Fruit fly (Drosophila melanogaster): Measurements from ENCODE around the gene Rpn13R.

The Rpn13R gene

DNA sequence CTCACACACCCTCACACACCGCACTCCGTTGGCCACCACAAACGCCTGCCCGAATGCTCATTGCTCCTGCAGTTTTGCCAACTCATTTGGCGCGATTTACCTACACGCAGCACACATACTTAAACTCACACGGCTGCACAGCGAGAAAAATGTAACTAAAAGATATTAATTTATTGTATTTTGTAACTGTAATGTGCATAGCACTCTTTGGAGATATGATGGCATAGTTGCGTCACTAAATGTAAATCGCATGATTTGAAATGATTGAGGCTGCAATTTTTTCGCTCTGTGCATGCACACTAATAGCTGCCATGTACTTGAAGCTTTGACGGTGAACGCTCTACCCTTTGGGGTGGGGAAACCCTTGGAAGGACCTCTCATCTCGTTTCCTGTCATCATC lies 12.1 kb downstream of the Rpn13R start (continued):
- no peak for TF ChIP-seq peb (GFP tag; IDR thresholded peaks at IDR 0.05)
- no peak for TF ChIP-seq Hr78 (GFP tag; optimal IDR thresholded peaks at IDR 0.05)
- peak; percentile 55 for TF ChIP-seq dmrt99B (tag; optimal IDR thresholded peaks at IDR 0.05)
- TF ChIP-seq CG16863 (GFP tag; optimal IDR thresholded peaks at IDR 0.05): no peak
- TF ChIP-seq maf-S (GFP tag; optimal IDR thresholded peaks at IDR 0.05): no peak
- no peak for TF ChIP-seq repo (GFP tag; optimal IDR thresholded peaks at IDR 0.05)
- no peak for TF ChIP-seq HmgZ (tag; optimal IDR thresholded peaks at IDR 0.05)
- peak; percentile 34 for TF ChIP-seq Fer1 (GFP tag; optimal IDR thresholded peaks at IDR 0.05)
- TF ChIP-seq CG11695 (GFP tag; IDR thresholded peaks at IDR 0.05): 0 out of 3 replicates have a peak, but pooled peaks have one; percentile 12
- TF ChIP-seq CG9817 (tag; optimal IDR thresholded peaks at IDR 0.05): no peak
- no peak for TF ChIP-seq CG17186 (GFP tag; optimal IDR thresholded peaks at IDR 0.05)
- TF ChIP-seq CG14710 (tag; optimal IDR thresholded peaks at IDR 0.05): peak; percentile 7
- TF ChIP-seq Sin3A (optimal IDR thresholded peaks at IDR 0.05): no peak
- no peak for TF ChIP-seq Lhr (GFP tag; optimal IDR thresholded peaks at IDR 0.05)
- TF ChIP-seq HHEX (GFP tag; optimal IDR thresholded peaks at IDR 0.05): peak; percentile 6
- peak; percentile 42 for TF ChIP-seq grau (tag; optimal IDR thresholded peaks at IDR 0.05)
- peak; percentile 48; the same call in 1 of the 2 replicates for TF ChIP-seq CG14441 (GFP tag; IDR thresholded peaks at IDR 0.05)
- peak; percentile 29 for TF ChIP-seq Hmr (GFP tag; optimal IDR thresholded peaks at IDR 0.05)
- peak; percentile 24 for TF ChIP-seq CG7556 (GFP tag; optimal IDR thresholded peaks at IDR 0.05)
- no peak for TF ChIP-seq CG42726 (GFP tag; IDR thresholded peaks at IDR 0.05; ENCODE audit: partially characterized antibody)
- TF ChIP-seq fru (optimal IDR thresholded peaks at IDR 0.05): no peak
- no peak for TF ChIP-seq en (GFP tag; optimal IDR thresholded peaks at IDR 0.05)
- no peak for TF ChIP-seq slp2 (GFP tag; optimal IDR thresholded peaks at IDR 0.05)
- TF ChIP-seq CG10267 (tag; optimal IDR thresholded peaks at IDR 0.05): peak; percentile 7
- no peak for TF ChIP-seq seq (GFP tag; IDR thresholded peaks at IDR 0.05)
- TF ChIP-seq CG3847 (GFP tag; IDR thresholded peaks at IDR 0.05): no peak
- TF ChIP-seq sob (GFP tag; IDR thresholded peaks at IDR 0.05): 0 out of 2 replicates have a peak, but pooled peaks have one; percentile 36
- no peak for TF ChIP-seq Ravus (GFP tag; IDR thresholded peaks at IDR 0.05)
- TF ChIP-seq zfh1 (GFP tag; IDR thresholded peaks at IDR 0.05): peak; percentile 57; the same call in 2 of the 3 replicates
- no peak for TF ChIP-seq Hmx (GFP tag; optimal IDR thresholded peaks at IDR 0.05)
- TF ChIP-seq usp (GFP tag; optimal IDR thresholded peaks at IDR 0.05): no peak
- 0 out of 2 replicates have a peak, but pooled peaks have one; percentile 5 for TF ChIP-seq CG9932 (GFP tag; IDR thresholded peaks at IDR 0.05)
- TF ChIP-seq CG2202 (tag; optimal IDR thresholded peaks at IDR 0.05): no peak
- TF ChIP-seq CG2875 (GFP tag; optimal IDR thresholded peaks at IDR 0.05): no peak
- TF ChIP-seq pb (GFP tag; optimal IDR thresholded peaks at IDR 0.05): no peak
- peak; percentile 1 for TF ChIP-seq tio (GFP tag; optimal IDR thresholded peaks at IDR 0.05)
- TF ChIP-seq Med (GFP tag): no peak
- TF ChIP-seq CG8765 (GFP tag; IDR thresholded peaks at IDR 0.05): no peak
- peak; percentile 9 for TF ChIP-seq CG15269 (tag; optimal IDR thresholded peaks at IDR 0.05)
- TF ChIP-seq sna (GFP tag; IDR thresholded peaks at IDR 0.05; ENCODE audit: partially characterized antibody): no peak
- TF ChIP-seq az2 (GFP tag; optimal IDR thresholded peaks at IDR 0.05): peak; percentile 14
- TF ChIP-seq ara (GFP tag; IDR thresholded peaks at IDR 0.05): peak; percentile 15; the same call in 1 of the 2 replicates
- TF ChIP-seq Mrtf (GFP tag; IDR thresholded peaks at IDR 0.05): no peak
- TF ChIP-seq Spps (tag; optimal IDR thresholded peaks at IDR 0.05): no peak
- no peak for TF ChIP-seq sd (tag; optimal IDR thresholded peaks at IDR 0.05)
- no peak for TF ChIP-seq CG18764 (GFP tag; optimal IDR thresholded peaks at IDR 0.05)
- peak; percentile 58; the same call in 2 of the 3 replicates for TF ChIP-seq dysf (GFP tag; IDR thresholded peaks at IDR 0.05)
- TF ChIP-seq CG1603 (tag; optimal IDR thresholded peaks at IDR 0.05): peak; percentile 51
- TF ChIP-seq HmgD (GFP tag; optimal IDR thresholded peaks at IDR 0.05): no peak
- TF ChIP-seq stc (GFP tag; IDR thresholded peaks at IDR 0.05): no peak
- no peak for TF ChIP-seq p53 (GFP tag; optimal IDR thresholded peaks at IDR 0.05)
- TF ChIP-seq dpn (GFP tag; optimal IDR thresholded peaks at IDR 0.05): peak in 1 of 2 experiments; percentile 14
